Fruit fly (Drosophila melanogaster) S2 (cell line): ENCODE results near the gene VhaM9.7-b.

Experiments
- CG8478 ChIP-seq: fragments of >200 bp; optimal IDR thresholded peaks from 2 replicates; lab custom pipeline; 2018
- CTCF ChIP-seq, 2 experiments: fragments of >200 bp; optimal IDR thresholded peaks; 2 replicates each; lab custom pipeline; 2018

Gene VhaM9.7-b

dm6 chr3L:21565126-21565525, 25.5 kb downstream of the VhaM9.7-b start, which contains the start of gene CG7634:
Gene CG7634 (plus strand): TSS chr3L:21565426.
- TF ChIP-seq CG8478 (lab: Kevin White, UChicago), result no peak
- no peak for TF ChIP-seq CTCF (optimal IDR thresholded peaks at IDR 0.05; lab: Kevin White, UChicago)

DNA sequence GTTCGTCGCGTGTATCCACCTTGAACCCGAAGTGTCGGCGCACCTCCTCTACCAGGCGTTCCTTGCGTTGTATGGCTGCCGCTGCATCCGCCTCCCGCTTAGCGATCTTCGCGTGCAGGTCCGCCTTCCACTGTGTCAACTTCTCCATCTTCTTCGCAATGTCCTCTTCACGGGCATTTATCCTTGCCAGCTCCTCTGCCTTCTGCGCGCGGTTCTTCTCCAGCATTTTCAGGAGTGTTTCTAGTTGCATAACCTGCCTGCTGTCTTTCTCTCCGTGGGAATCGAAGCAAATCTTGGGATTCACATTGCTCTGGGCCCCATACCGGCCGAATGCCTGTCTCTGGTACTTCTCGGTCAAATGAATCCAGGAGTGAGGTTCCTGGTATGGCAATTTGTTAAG, 28.6 kb downstream of the VhaM9.7-b start:
- TF ChIP-seq CG8478 (lab: Kevin White, UChicago), result no peak
- no peak for TF ChIP-seq CTCF (optimal IDR thresholded peaks at IDR 0.05; lab: Kevin White, UChicago)

- TF ChIP-seq CTCF (optimal IDR thresholded peaks at IDR 0.05; lab: Kevin White, UChicago) (no peak), CG8478 (lab: Kevin White, UChicago) (no peak)
Observed at dm6 chr3L:21568848-21569372, 29.2 kb downstream of the VhaM9.7-b start, which contains the start of the genes CRIF and SMC5. Gene CRIF (minus strand): TSS chr3L:21568898. Gene SMC5 (plus strand): TSS chr3L:21569176.

DNA sequence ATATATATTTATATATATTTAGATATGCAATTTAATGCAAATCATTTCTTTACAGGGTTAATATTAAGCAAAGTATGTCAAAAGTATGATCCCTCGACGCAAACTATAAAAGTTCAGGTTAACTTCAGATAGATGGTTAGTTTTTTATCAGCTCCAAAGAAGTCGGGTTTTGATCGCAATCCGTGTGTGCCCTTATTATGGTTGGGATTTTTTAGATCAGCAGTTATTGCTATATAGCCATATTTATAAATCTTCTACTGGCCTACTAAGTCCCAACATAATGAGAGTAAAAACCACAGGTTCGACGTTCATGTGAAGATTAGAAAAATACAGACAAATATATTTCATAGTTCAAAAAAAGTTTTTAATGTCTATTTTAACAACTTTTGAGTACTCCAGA, 34.2 kb downstream of the VhaM9.7-b start, which contains the start of gene EMC10:
EMC10 (plus strand) TSS at position 301 of the 400 bp plus-strand sequence.
- TF ChIP-seq CTCF (optimal IDR thresholded peaks at IDR 0.05; lab: Kevin White, UChicago) (no peak), CG8478 (lab: Kevin White, UChicago) (no peak)

dm6 chr3L:21574296-21574745, 34.7 kb downstream of the VhaM9.7-b start:
- TF ChIP-seq CTCF (optimal IDR thresholded peaks at IDR 0.05; lab: Kevin White, UChicago), result no peak
- no peak for TF ChIP-seq CG8478 (lab: Kevin White, UChicago)

dm6 chr3L:21581984-21582383, 42.3 kb downstream of the VhaM9.7-b start:
- no peak for TF ChIP-seq CG8478 (lab: Kevin White, UChicago)
- no peak for TF ChIP-seq CTCF (optimal IDR thresholded peaks at IDR 0.05; lab: Kevin White, UChicago)

DNA sequence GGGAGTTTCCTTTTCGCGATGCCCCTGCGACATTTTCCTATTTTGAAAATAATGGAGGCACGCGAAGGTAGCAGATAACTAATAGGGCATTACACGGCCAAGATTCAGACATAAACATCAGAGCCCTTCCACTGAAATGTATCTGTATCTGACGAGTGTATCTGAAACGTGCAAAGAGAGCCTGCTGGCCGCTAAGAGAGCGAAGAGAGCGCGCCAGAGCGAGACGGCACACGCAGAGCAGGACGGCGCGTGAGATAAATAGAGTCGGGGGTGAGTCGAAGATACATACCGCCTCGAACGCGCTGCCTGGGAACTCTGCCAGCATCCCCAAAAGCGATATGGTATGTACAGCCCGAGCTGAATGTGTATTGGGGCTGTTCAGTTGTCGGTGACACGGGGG, 45.0 kb downstream of the VhaM9.7-b start:
- TF ChIP-seq CG8478 (lab: Kevin White, UChicago) (no peak), CTCF (optimal IDR thresholded peaks at IDR 0.05; lab: Kevin White, UChicago) (peak in 1 of 2 experiments; percentile 3)

DNA sequence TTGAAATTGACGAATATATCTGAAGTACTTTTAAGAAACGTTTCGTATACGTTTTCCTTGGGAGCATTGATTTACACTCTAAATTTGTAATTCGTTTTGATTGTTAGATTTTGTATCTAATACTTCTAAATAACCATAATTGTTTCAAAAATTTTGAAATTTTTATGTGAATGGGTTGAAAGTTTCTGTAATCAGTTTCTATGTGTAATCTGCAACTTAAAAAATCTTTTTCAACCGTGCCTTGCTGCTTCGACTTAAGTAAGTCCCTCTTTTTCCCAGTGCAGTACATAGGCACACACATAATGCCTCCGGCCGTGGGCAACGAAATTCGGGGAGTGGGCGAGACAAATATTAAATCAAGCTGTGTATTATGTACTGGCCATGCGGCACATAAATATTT, 45.7 kb downstream of the VhaM9.7-b start:
- TF ChIP-seq CG8478 (lab: Kevin White, UChicago) (no peak), CTCF (optimal IDR thresholded peaks at IDR 0.05; lab: Kevin White, UChicago) (no peak)

- TF ChIP-seq CTCF (optimal IDR thresholded peaks at IDR 0.05; lab: Kevin White, UChicago) (no peak), CG8478 (lab: Kevin White, UChicago) (no peak)
Observed at dm6 chr3L:21586528-21586927, 46.9 kb downstream of the VhaM9.7-b start, which contains the start of gene TfAP-2. Gene TfAP-2 (plus strand): TSS chr3L:21586828.
